Fruit fly (Drosophila melanogaster): ENCODE results near the gene MED30.

Gene MED30

DNA sequence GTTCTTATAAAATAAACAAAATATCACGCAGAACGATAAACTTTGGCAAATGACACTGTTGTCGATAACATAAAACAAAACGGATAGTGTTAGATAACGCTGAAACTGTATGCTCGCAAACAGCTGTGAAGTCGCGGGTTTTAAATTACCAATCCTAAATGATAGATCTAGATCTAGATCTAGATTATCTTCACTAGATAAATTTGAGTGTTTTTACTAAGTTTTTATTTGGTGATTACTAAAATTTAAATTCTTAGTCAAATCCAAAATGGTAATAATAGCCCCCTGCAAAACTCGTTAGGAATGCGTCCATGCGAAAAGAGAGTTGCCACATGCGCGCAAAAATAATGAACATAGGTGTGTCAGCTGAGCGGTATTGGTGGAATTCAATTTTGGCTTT is at the start of gene MED30, which contains the start of gene Rev1 (continued):
- TF ChIP-seq Ets65A (GFP tag) (peak; percentile 100), D19B (GFP tag; optimal IDR thresholded peaks at IDR 0.05) (peak; percentile 78), amos (GFP tag; IDR thresholded peaks at IDR 0.05; ENCODE audit: partially characterized antibody) (no peak), nom (GFP tag; optimal IDR thresholded peaks at IDR 0.05) (peak; percentile 71), CG1233 (GFP tag; optimal IDR thresholded peaks at IDR 0.05) (peak; percentile 87), Abd-B (GFP tag; optimal IDR thresholded peaks at IDR 0.05) (peak; percentile 91), CG2116 (GFP tag; optimal IDR thresholded peaks at IDR 0.05) (peak; percentile 96), dysf (GFP tag; IDR thresholded peaks at IDR 0.05) (peak; percentile 93), Awh (GFP tag; IDR thresholded peaks at IDR 0.05) (peak; percentile 88), CG8765 (GFP tag; IDR thresholded peaks at IDR 0.05) (peak; percentile 80), CG33213 (GFP tag; optimal IDR thresholded peaks at IDR 0.05) (peak; percentile 97), CG12236 (GFP tag; optimal IDR thresholded peaks at IDR 0.05) (peak; percentile 87), pho (GFP tag; optimal IDR thresholded peaks at IDR 0.05) (peak; percentile 98), Optix (GFP tag; IDR thresholded peaks at IDR 0.05) (peak; percentile 75), CG34224 (GFP tag; IDR thresholded peaks at IDR 0.05; ENCODE audit: partially characterized antibody) (peak; percentile 75), TFAM (GFP tag; optimal IDR thresholded peaks at IDR 0.05) (peak; percentile 30), danr (GFP tag; IDR thresholded peaks at IDR 0.05) (no peak), Dip3 (GFP tag; optimal IDR thresholded peaks at IDR 0.05) (peak; percentile 97), CG9609 (GFP tag; optimal IDR thresholded peaks at IDR 0.05) (peak; percentile 96), CG17385 (GFP tag; optimal IDR thresholded peaks at IDR 0.05) (peak; percentile 88), MESR4 (GFP tag; optimal IDR thresholded peaks at IDR 0.05) (peak; percentile 73), esg (GFP tag; conservative IDR thresholded peaks at IDR 0.05) (peak; percentile 84), crp (GFP tag; optimal IDR thresholded peaks at IDR 0.05) (peak; percentile 93 to 97), chif (GFP tag; optimal IDR thresholded peaks at IDR 0.05) (peak; percentile 93 to 95), CG13894 (tag; optimal IDR thresholded peaks at IDR 0.05) (no peak), HLH3B (GFP tag; IDR thresholded peaks at IDR 0.05) (peak; percentile 91), tin (GFP tag; optimal IDR thresholded peaks at IDR 0.05) (peak; percentile 95), dimm (GFP tag; IDR thresholded peaks at IDR 0.05) (peak; percentile 68; the same call in 1 of the 2 replicates), Side (GFP tag; optimal IDR thresholded peaks at IDR 0.05) (peak; percentile 95), pb (GFP tag; optimal IDR thresholded peaks at IDR 0.05) (peak; percentile 89), row (GFP tag; IDR thresholded peaks at IDR 0.05) (peak; percentile 91), Oaz (GFP tag; IDR thresholded peaks at IDR 0.05) (peak; percentile 58), cas (GFP tag; IDR thresholded peaks at IDR 0.05) (peak; percentile 76), Asciz (GFP tag; optimal IDR thresholded peaks at IDR 0.05) (peak; percentile 84), Ptx1 (GFP tag; IDR thresholded peaks at IDR 0.05) (peak; percentile 91), CG10267 (tag; optimal IDR thresholded peaks at IDR 0.05) (peak; percentile 99), CG4360 (GFP tag; IDR thresholded peaks at IDR 0.05) (peak; percentile 62), CG18262 (tag; optimal IDR thresholded peaks at IDR 0.05) (peak; percentile 87), Stat92E (GFP tag; optimal IDR thresholded peaks at IDR 0.05) (no peak), CkIIα-i1 (GFP tag; IDR thresholded peaks at IDR 0.05) (0 out of 2 replicates have a peak, but pooled peaks have one; percentile 36), CG17912 (GFP tag; optimal IDR thresholded peaks at IDR 0.05) (peak; percentile 63), kay (GFP tag; optimal IDR thresholded peaks at IDR 0.05) (peak; percentile 90), CG8478 (optimal IDR thresholded peaks at IDR 0.05) (no peak), CG9215 (GFP tag; IDR thresholded peaks at IDR 0.05) (peak; percentile 86), CG2120 (GFP tag; optimal IDR thresholded peaks at IDR 0.05) (peak; percentile 99), kni (GFP tag; optimal IDR thresholded peaks at IDR 0.05) (peak; percentile 51), CG10979 (tag; optimal IDR thresholded peaks at IDR 0.05) (peak; percentile 85), CG6765 (GFP tag; optimal IDR thresholded peaks at IDR 0.05) (peak; percentile 86), Bteb2 (GFP tag; optimal IDR thresholded peaks at IDR 0.05) (peak; percentile 95), Six4 (GFP tag; optimal IDR thresholded peaks at IDR 0.05) (peak; percentile 90), sens (GFP tag) (peak; percentile 99), az2 (GFP tag; optimal IDR thresholded peaks at IDR 0.05) (peak; percentile 94)

All from whole organism, embryonic.